Fruit fly (Drosophila melanogaster): Measurements from ENCODE around the gene Rab19.

Rab19 gene

DNA sequence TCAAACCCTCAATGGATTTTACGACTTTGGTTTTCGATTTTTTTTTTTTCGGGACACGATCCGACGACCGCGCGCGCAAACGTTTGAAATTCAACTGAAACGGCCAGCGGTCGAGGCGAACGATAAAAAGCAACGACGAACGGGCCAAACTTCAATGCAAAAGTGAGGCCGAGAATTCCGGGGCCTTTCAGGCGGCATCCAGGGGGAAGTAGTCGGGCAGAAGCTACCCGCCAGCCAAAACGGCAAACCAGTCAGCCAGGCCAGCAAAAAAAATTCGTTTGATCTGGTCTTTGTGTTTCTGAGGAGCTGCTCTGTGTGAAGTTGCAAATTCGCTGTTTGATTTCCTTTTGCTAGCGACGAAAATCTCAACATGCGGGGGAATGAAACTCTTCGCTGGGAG is 1.6 kb upstream of the Rab19 start, which contains the start of gene CG7201:
Gene CG7201 (minus strand): TSS at position 101 of the 400 bp plus-strand sequence.
- TF ChIP-seq kay (GFP tag; ENCODE audit: borderline replicate concordance) = no peak
- no peak for TF ChIP-seq CG11617 (GFP tag; optimal IDR thresholded peaks at IDR 0.05)
- TF ChIP-seq CG5204 (GFP tag; optimal IDR thresholded peaks at IDR 0.05) = no peak
- TF ChIP-seq CG14711 (tag; optimal IDR thresholded peaks at IDR 0.05) = no peak

DNA sequence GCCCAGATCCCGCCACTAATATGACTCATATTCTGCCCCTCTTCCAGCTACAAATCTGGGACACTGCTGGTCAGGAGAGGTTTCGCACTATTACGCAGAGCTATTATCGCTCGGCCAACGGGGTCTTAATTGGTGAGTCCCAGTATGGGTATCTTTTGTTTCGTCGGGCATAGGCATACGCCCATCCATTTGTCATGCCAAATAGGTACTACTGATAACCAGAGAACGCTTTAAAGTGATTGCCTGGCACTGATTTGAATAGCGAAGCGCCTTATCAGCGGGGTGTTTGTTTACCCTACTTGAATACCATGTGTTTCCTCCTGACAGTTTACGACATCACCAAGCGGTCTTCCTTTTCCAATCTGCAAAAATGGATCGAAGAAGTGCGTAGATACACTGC is 670 bp downstream of the Rab19 start:
- TF ChIP-seq CG7101 (tag; optimal IDR thresholded peaks at IDR 0.05) (no peak), Mnt (GFP tag; optimal IDR thresholded peaks at IDR 0.05) (peak; percentile 68), cic (GFP tag; optimal IDR thresholded peaks at IDR 0.05) (peak; percentile 24), pad (GFP tag; optimal IDR thresholded peaks at IDR 0.05) (no peak)

DNA sequence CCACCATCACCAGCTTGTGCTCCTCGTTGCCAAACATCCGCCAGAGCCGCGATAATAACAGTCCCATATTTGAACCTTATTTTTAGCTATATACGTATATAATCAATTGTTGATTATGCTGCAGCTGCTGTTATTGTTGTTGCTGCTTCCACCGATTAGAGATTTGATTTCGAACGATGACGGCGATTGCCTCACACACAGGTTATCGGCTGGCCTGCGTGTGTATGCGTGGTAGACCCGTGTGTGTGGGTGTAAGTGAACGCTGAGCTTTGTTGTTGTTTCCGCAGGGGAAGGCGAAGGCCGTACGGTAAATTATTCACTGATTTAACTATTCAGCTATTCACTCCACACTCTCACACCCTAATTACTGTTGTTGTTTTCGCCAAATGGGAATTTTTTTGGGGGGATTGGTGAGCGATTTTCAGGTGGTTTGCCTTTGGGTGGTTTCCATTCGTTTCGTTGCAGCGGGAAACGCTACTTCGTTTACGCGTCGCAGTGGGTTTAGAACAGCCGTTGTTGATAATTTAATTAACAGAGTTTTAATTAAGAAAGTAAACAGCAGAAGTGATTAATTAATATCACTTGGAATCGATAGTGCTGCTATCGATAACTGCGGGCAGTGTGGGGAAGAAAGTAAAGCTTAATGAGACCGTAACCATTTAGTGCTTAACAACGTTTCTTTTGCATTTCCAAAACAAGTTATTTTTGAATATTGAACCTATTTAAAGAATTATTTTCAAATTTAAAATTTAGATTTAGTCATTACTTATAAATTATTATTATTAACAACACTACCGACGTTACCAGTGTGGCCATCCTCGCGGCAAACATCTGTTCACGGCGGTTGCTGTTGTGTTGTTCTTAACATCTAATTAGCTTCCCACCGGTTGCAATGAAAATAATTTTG is 2.7 kb downstream of the Rab19 start, which contains the start of the genes Arl5 and CG13671:
Gene Arl5 (minus strand): TSS at position 616 of the 907 bp plus-strand sequence.
Gene CG13671 (plus strand): TSS at position 841 of the 907 bp plus-strand sequence.
- TF ChIP-seq CG12768 (GFP tag; optimal IDR thresholded peaks at IDR 0.05) = peak; percentile 57
- no peak for TF ChIP-seq toe (GFP tag; optimal IDR thresholded peaks at IDR 0.05)
- TF ChIP-seq Crg-1 (GFP tag; optimal IDR thresholded peaks at IDR 0.05) = peak; percentile 72
- TF ChIP-seq CG11617 (GFP tag; optimal IDR thresholded peaks at IDR 0.05) = peak; percentile 82
- TF ChIP-seq tj (GFP tag; optimal IDR thresholded peaks at IDR 0.05) = peak; percentile 31
- peak; percentile 83 for TF ChIP-seq ovo (GFP tag; optimal IDR thresholded peaks at IDR 0.05)
- peak; percentile 54 for TF ChIP-seq cic (GFP tag; optimal IDR thresholded peaks at IDR 0.05)
- TF ChIP-seq CG1620 (GFP tag; optimal IDR thresholded peaks at IDR 0.05) = peak; percentile 66
- TF ChIP-seq CG7045 (GFP tag; optimal IDR thresholded peaks at IDR 0.05) = peak; percentile 66
- peak; percentile 83 for TF ChIP-seq CG14711 (tag; optimal IDR thresholded peaks at IDR 0.05)
- TF ChIP-seq pad (GFP tag; optimal IDR thresholded peaks at IDR 0.05) = peak; percentile 100
- TF ChIP-seq cnc (optimal IDR thresholded peaks at IDR 0.05) = no peak
- peak; percentile 60 for TF ChIP-seq Clk (GFP tag; optimal IDR thresholded peaks at IDR 0.05)
- TF ChIP-seq kay (GFP tag; ENCODE audit: borderline replicate concordance) = no peak
- no peak for TF ChIP-seq Hr96 (GFP tag; optimal IDR thresholded peaks at IDR 0.05)
- TF ChIP-seq CG33017 (tag; optimal IDR thresholded peaks at IDR 0.05) = peak; percentile 44
- TF ChIP-seq Mnt (GFP tag; optimal IDR thresholded peaks at IDR 0.05) = peak; percentile 32
- peak; percentile 80 for TF ChIP-seq CG7101 (tag; optimal IDR thresholded peaks at IDR 0.05)
- no peak for TF ChIP-seq CG5204 (GFP tag; optimal IDR thresholded peaks at IDR 0.05)
- peak; percentile 84 for TF ChIP-seq bab1 (GFP tag; optimal IDR thresholded peaks at IDR 0.05)

DNA sequence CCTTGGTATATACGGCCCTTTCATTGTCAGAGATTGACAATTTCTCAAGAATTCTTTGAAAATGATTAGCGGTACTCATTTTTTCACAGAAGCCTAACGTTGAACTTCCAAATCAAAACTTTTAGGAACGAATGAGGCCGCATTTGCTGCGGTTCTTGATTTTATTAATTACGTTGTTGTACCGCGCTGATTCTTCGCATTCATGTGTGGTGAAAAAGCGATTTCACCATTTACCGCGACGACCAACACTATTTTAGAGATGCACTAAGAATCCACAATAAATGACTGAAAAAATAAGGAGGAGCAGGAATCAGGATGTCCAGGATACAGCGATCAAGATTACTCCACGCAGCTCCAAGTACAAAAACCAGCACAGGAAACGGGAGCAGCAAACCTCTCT is 7.1 kb downstream of the Rab19 start, which contains the start of the genes CG7194 and Sbp2:
Gene CG7194 (minus strand): TSS at position 148 of the 400 bp plus-strand sequence.
Gene Sbp2 (plus strand): TSS at position 246 of the 400 bp plus-strand sequence.
- TF ChIP-seq ovo (GFP tag; optimal IDR thresholded peaks at IDR 0.05) = no peak
- TF ChIP-seq Clk (GFP tag; optimal IDR thresholded peaks at IDR 0.05) = no peak
- peak; percentile 15 for TF ChIP-seq bab1 (GFP tag; optimal IDR thresholded peaks at IDR 0.05)
- no peak for TF ChIP-seq cic (GFP tag; optimal IDR thresholded peaks at IDR 0.05)
- TF ChIP-seq CG12768 (GFP tag; optimal IDR thresholded peaks at IDR 0.05) = peak; percentile 18
- peak; percentile 9 for TF ChIP-seq CG11617 (GFP tag; optimal IDR thresholded peaks at IDR 0.05)
- TF ChIP-seq CG33017 (tag; optimal IDR thresholded peaks at IDR 0.05) = peak; percentile 25

DNA sequence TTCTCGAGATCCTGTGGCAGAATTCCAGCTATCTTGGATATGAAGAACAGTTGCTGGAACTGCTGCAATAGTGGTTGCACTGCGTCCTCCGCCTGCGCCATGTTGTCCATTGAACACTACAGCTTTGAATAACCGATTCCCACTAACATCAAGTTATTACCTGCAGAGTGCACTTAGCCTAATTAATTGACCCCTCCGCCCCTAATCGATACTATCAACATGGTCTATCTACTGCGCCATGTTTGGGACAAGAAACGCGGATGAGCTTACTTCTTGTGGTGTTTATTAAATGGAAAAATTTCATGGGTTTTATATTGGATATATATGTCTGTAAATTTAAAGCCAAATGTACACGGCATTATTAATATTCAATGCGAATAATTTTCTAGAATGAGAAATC is 10.1 kb downstream of the Rab19 start, which contains the start of gene Gr66a:
Gene Gr66a (minus strand): TSS at position 101 of the 400 bp plus-strand sequence.
- TF ChIP-seq ovo (GFP tag; optimal IDR thresholded peaks at IDR 0.05) = no peak
- TF ChIP-seq CG1620 (GFP tag; optimal IDR thresholded peaks at IDR 0.05) = no peak
- no peak for TF ChIP-seq tj (GFP tag; optimal IDR thresholded peaks at IDR 0.05)
- no peak for TF ChIP-seq CG7045 (GFP tag; optimal IDR thresholded peaks at IDR 0.05)
- no peak for TF ChIP-seq cic (GFP tag; optimal IDR thresholded peaks at IDR 0.05)
- no peak for TF ChIP-seq cnc (optimal IDR thresholded peaks at IDR 0.05)
- TF ChIP-seq CG12768 (GFP tag; optimal IDR thresholded peaks at IDR 0.05) = no peak

DNA sequence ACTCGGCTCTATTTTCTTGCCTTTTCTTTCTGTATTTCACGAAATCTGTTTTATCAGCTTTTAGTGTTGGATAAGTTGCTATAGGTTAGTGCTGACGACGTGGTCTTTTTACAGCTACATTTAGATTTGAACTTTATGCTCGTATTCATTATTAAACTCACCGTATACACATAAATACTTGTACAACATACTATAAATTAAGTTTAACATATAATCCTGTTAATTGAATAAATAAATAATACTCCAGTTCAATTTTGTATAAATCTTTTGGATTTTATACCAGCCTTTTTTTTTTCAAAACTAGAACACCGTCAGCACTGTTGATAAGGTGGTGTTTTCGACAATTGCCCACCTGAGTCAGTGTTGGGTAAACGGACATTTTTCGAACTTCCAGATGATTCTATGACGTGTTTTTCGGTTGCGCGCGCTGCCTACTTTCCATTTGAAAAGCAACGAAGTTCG is 12.1 kb downstream of the Rab19 start, which contains the start of gene BI-1:
Gene BI-1 (minus strand): TSS at position 51 of the 462 bp plus-strand sequence.
- TF ChIP-seq CG5204 (GFP tag; optimal IDR thresholded peaks at IDR 0.05) (no peak), cnc (optimal IDR thresholded peaks at IDR 0.05) (no peak), CG33017 (tag; optimal IDR thresholded peaks at IDR 0.05) (peak; percentile 80), tj (GFP tag; optimal IDR thresholded peaks at IDR 0.05) (peak; percentile 76), CG1620 (GFP tag; optimal IDR thresholded peaks at IDR 0.05) (peak; percentile 79), CG7045 (GFP tag; optimal IDR thresholded peaks at IDR 0.05) (peak; percentile 80), CG12768 (GFP tag; optimal IDR thresholded peaks at IDR 0.05) (peak; percentile 89), CG14711 (tag; optimal IDR thresholded peaks at IDR 0.05) (peak; percentile 72), CG7101 (tag; optimal IDR thresholded peaks at IDR 0.05) (peak; percentile 90), Clk (GFP tag; optimal IDR thresholded peaks at IDR 0.05) (peak; percentile 81), CG11617 (GFP tag; optimal IDR thresholded peaks at IDR 0.05) (peak; percentile 78), Hr96 (GFP tag; optimal IDR thresholded peaks at IDR 0.05) (no peak), Mnt (GFP tag; optimal IDR thresholded peaks at IDR 0.05) (peak; percentile 69), Crg-1 (GFP tag; optimal IDR thresholded peaks at IDR 0.05) (peak; percentile 82), toe (GFP tag; optimal IDR thresholded peaks at IDR 0.05) (no peak), cic (GFP tag; optimal IDR thresholded peaks at IDR 0.05) (peak; percentile 28), kay (GFP tag; ENCODE audit: borderline replicate concordance) (peak; percentile 98), bab1 (GFP tag; optimal IDR thresholded peaks at IDR 0.05) (peak; percentile 59), ovo (GFP tag; optimal IDR thresholded peaks at IDR 0.05) (peak; percentile 28), pad (GFP tag; optimal IDR thresholded peaks at IDR 0.05) (peak; percentile 87)
